Fruit fly (Drosophila melanogaster) whole organism, adult: ENCODE data around the gene CG14383.
A peak's percentile ranks its signal among the peaks of the same experiment; 100 is the strongest.

Experiments
- CG11617 ChIP-seq: fragments of 200-800 bp; sonication (Bioruptor generic); optimal IDR thresholded peaks from 2 replicates; lab custom pipeline; 2017; ENCODE audit warnings: mild to moderate bottlenecking, missing biosample characterization, missing genetic modification reagents, missing genetic modification characterization
- CG12768 ChIP-seq: fragments of 200-800 bp; sonication (Bioruptor generic); optimal IDR thresholded peaks from 2 replicates; lab custom pipeline; 2017; ENCODE audit warnings: missing biosample characterization, missing genetic modification characterization, mild to moderate bottlenecking, moderate library complexity, missing genetic modification reagents
- CG14711 ChIP-seq: fragments of 200-800 bp; sonication (Bioruptor generic); optimal IDR thresholded peaks from 2 replicates; lab custom pipeline; 2018; ENCODE audit warnings: missing biosample characterization, mild to moderate bottlenecking, missing genetic modification characterization, moderate library complexity
- CG1620 ChIP-seq: fragments of 200-800 bp; sonication (Bioruptor generic); optimal IDR thresholded peaks from 2 replicates; lab custom pipeline; 2016; ENCODE audit warnings: missing biosample characterization, missing genetic modification characterization
- CG33017 ChIP-seq: fragments of 200-800 bp; sonication (Bioruptor generic); optimal IDR thresholded peaks from 2 replicates; lab custom pipeline; 2018; ENCODE audit warnings: missing biosample characterization, mild to moderate bottlenecking, missing genetic modification characterization, moderate library complexity
- CG5204 ChIP-seq: fragments of 200-800 bp; sonication (Bioruptor generic); optimal IDR thresholded peaks from 2 replicates; lab custom pipeline; 2016; ENCODE audit warnings: missing biosample characterization, missing genetic modification characterization
- CG7045 ChIP-seq: fragments of 200-800 bp; sonication (Bioruptor generic); optimal IDR thresholded peaks from 2 replicates; lab custom pipeline; 2017; ENCODE audit warnings: missing biosample characterization, mild to moderate bottlenecking, missing genetic modification characterization
- CG7101 ChIP-seq: fragments of 200-800 bp; sonication (Bioruptor generic); optimal IDR thresholded peaks from 2 replicates; lab custom pipeline; 2018; ENCODE audit warnings: missing biosample characterization, mild to moderate bottlenecking, missing genetic modification characterization, moderate library complexity
- Clk ChIP-seq: fragments of 200-800 bp; sonication (Bioruptor generic); optimal IDR thresholded peaks from 2 replicates; lab custom pipeline; 2017; ENCODE audit warnings: missing biosample characterization, missing genetic modification characterization
- Crg-1 ChIP-seq: fragments of 200-800 bp; sonication (Bioruptor generic); optimal IDR thresholded peaks from 2 replicates; lab custom pipeline; 2016; ENCODE audit warnings: missing biosample characterization, missing genetic modification characterization
- Hr96 ChIP-seq: fragments of 200-800 bp; sonication (Bioruptor generic); optimal IDR thresholded peaks from 2 replicates; lab custom pipeline; 2016; ENCODE audit warnings: missing biosample characterization, missing genetic modification characterization
- Mnt ChIP-seq: fragments of 200-800 bp; sonication (Bioruptor generic); optimal IDR thresholded peaks from 2 replicates; lab custom pipeline; 2016; ENCODE audit warnings: missing biosample characterization, mild to moderate bottlenecking, missing genetic modification characterization
- bab1 ChIP-seq: fragments of 200-800 bp; sonication (Bioruptor generic); optimal IDR thresholded peaks from 3 replicates; lab custom pipeline; 2019; ENCODE audit warnings: missing biosample characterization, mild to moderate bottlenecking, missing genetic modification characterization, moderate library complexity
- cic ChIP-seq: fragments of 200-800 bp; sonication (Bioruptor generic); optimal IDR thresholded peaks from 2 replicates; lab custom pipeline; 2017; ENCODE audit warnings: missing biosample characterization, mild to moderate bottlenecking, missing genetic modification characterization, moderate library complexity
- cnc ChIP-seq, 2 experiments: fragments of >200 bp; optimal IDR thresholded peaks; 2 replicates each; lab custom pipeline; 2017
- kay ChIP-seq: fragments of 200-800 bp; sonication (Bioruptor generic); peaks from one replicate; lab custom pipeline; 2016; ENCODE audit warnings: missing biosample characterization, missing genetic modification characterization, borderline replicate concordance
- ovo ChIP-seq: fragments of 200-800 bp; sonication (Bioruptor generic); optimal IDR thresholded peaks from 2 replicates; lab custom pipeline; 2016; ENCODE audit warnings: missing biosample characterization, missing genetic modification characterization
- pad ChIP-seq: fragments of 200-800 bp; sonication (Bioruptor generic); optimal IDR thresholded peaks from 3 replicates; lab custom pipeline; 2017; ENCODE audit warnings: missing biosample characterization, missing genetic modification characterization, mild to moderate bottlenecking, moderate library complexity, missing genetic modification reagents
- tj ChIP-seq: fragments of 200-800 bp; sonication (Bioruptor generic); optimal IDR thresholded peaks from 3 replicates; lab custom pipeline; 2017; ENCODE audit warnings: missing biosample characterization, mild to moderate bottlenecking, missing genetic modification characterization, moderate library complexity
- toe ChIP-seq: fragments of 200-800 bp; sonication (Bioruptor generic); optimal IDR thresholded peaks from 2 replicates; lab custom pipeline; 2016; ENCODE audit warnings: missing biosample characterization, missing genetic modification characterization

The CG14383 gene

dm6 chr3R:13011621-13011963, 23.3 kb upstream of the CG14383 start, which contains the start of gene CtBP:
Gene CtBP, plus strand, starts transcription at chr3R:13011649.
- no peak for TF ChIP-seq bab1 (GFP tag; lab: Kevin White, UChicago)
- no peak for TF ChIP-seq cic

- TF ChIP-seq CG7101 (peak; percentile 53), CG14711 (tag; lab: Kevin White, UChicago) (no peak), Clk (no peak), CG5204 (GFP tag; lab: Kevin White, UChicago) (no peak), cic (no peak), CG7045 (GFP tag; lab: Kevin White, UChicago) (no peak), CG11617 (GFP tag; lab: Kevin White, UChicago) (no peak), CG33017 (tag; lab: Kevin White, UChicago) (no peak), ovo (GFP tag; lab: Kevin White, UChicago) (no peak), Mnt (GFP tag; lab: Kevin White, UChicago) (peak; percentile 51), CG12768 (no peak), CG1620 (GFP tag; lab: Kevin White, UChicago) (no peak), kay (GFP tag; lab: Kevin White, UChicago) (no peak), bab1 (GFP tag; lab: Kevin White, UChicago) (peak; percentile 21), pad (GFP tag; lab: Kevin White, UChicago) (no peak)
Observed at dm6 chr3R:13010905-13011620, 22.8 kb upstream of the CG14383 start, which contains the start of gene CG8031. Gene CG8031, minus strand, starts transcription at chr3R:13011310.

- no peak for TF ChIP-seq CG11617 (GFP tag; lab: Kevin White, UChicago)
- TF ChIP-seq toe = no peak
- no peak for TF ChIP-seq CG7045 (GFP tag; lab: Kevin White, UChicago)
- TF ChIP-seq ovo (GFP tag; lab: Kevin White, UChicago) = no peak
- TF ChIP-seq CG14711 (tag; lab: Kevin White, UChicago) = no peak
- TF ChIP-seq pad (GFP tag; lab: Kevin White, UChicago) = no peak
- no peak for TF ChIP-seq tj (GFP tag; lab: Kevin White, UChicago)
Observed at dm6 chr3R:13009595-13009994, 21.3 kb upstream of the CG14383 start, which contains the start of gene CG11656. Gene CG11656, plus strand, starts transcription at chr3R:13009895.

- no peak for TF ChIP-seq cnc (optimal IDR thresholded peaks at IDR 0.05; lab: Kevin White, UChicago)
- TF ChIP-seq CG1620 (GFP tag; lab: Kevin White, UChicago) = no peak
- no peak for TF ChIP-seq CG33017 (tag; lab: Kevin White, UChicago)
- TF ChIP-seq ovo (GFP tag; lab: Kevin White, UChicago) = no peak
- TF ChIP-seq kay (GFP tag; lab: Kevin White, UChicago) = no peak
- TF ChIP-seq Clk = no peak
- no peak for TF ChIP-seq tj (GFP tag; lab: Kevin White, UChicago)
- TF ChIP-seq CG11617 (GFP tag; lab: Kevin White, UChicago) = no peak
- no peak for TF ChIP-seq CG14711 (tag; lab: Kevin White, UChicago)
- no peak for TF ChIP-seq pad (GFP tag; lab: Kevin White, UChicago)
- no peak for TF ChIP-seq Hr96 (GFP tag; lab: Kevin White, UChicago)
- no peak for TF ChIP-seq CG7045 (GFP tag; lab: Kevin White, UChicago)
- TF ChIP-seq CG7101 = no peak
- TF ChIP-seq Mnt (GFP tag; lab: Kevin White, UChicago) = no peak
- no peak for TF ChIP-seq cic
- TF ChIP-seq Crg-1 (GFP tag; lab: Kevin White, UChicago) = no peak
Observed at dm6 chr3R:12998234-12998591, 9.9 kb upstream of the CG14383 start.

dm6 chr3R:12997550-12998233, 9.4 kb upstream of the CG14383 start, which contains the start of the genes CG17327, CG44194 and CG7518:
Gene CG17327, minus strand, starts transcription at chr3R:12997726.
Gene CG44194, minus strand, starts transcription at chr3R:12997726.
Gene CG7518, plus strand, starts transcription at chr3R:12998089.
- TF ChIP-seq pad (GFP tag; lab: Kevin White, UChicago) (no peak), Crg-1 (GFP tag; lab: Kevin White, UChicago) (no peak), CG7101 (no peak), CG33017 (tag; lab: Kevin White, UChicago) (no peak), CG14711 (tag; lab: Kevin White, UChicago) (peak; percentile 84), Hr96 (GFP tag; lab: Kevin White, UChicago) (peak; percentile 52), Mnt (GFP tag; lab: Kevin White, UChicago) (peak; percentile 56), toe (peak; percentile 27), bab1 (GFP tag; lab: Kevin White, UChicago) (peak; percentile 5), cic (peak; percentile 14), CG11617 (GFP tag; lab: Kevin White, UChicago) (peak; percentile 34), tj (GFP tag; lab: Kevin White, UChicago) (peak; percentile 17)

dm6 chr3R:12995522-12995921, 7.2 kb upstream of the CG14383 start, which contains the start of gene CG7488:
Gene CG7488, plus strand, starts transcription at chr3R:12995620.
- TF ChIP-seq CG7045 (GFP tag; lab: Kevin White, UChicago) = no peak
- peak; percentile 44 for TF ChIP-seq bab1 (GFP tag; lab: Kevin White, UChicago)
